Worm (Caenorhabditis elegans): ENCODE measurements around the gene epic-2.

epic-2 gene

ce11 chrIV:1745453-1746051, 25.0 kb downstream of the epic-2 start, which contains the start of the genes Y41D4A.6 and Y41D4A.4 (continued):
- peak; percentile 18; the same call in 1 of the 2 replicates for TF ChIP-seq set-16 (GFP tag; IDR thresholded peaks at IDR 0.05)
- TF ChIP-seq daf-19 (GFP tag; conservative IDR thresholded peaks at IDR 0.05): no peak
- TF ChIP-seq ztf-11 (tag; optimal IDR thresholded peaks at IDR 0.05): no peak
- no peak for TF ChIP-seq pqm-1 (tag; optimal IDR thresholded peaks at IDR 0.05)
- peak; percentile 75 for TF ChIP-seq dve-1 (tag; optimal IDR thresholded peaks at IDR 0.05; ENCODE audit: insufficient read depth)
- peak; percentile 64; the same call in 1 of the 2 replicates for TF ChIP-seq egl-43 (GFP tag; IDR thresholded peaks at IDR 0.05)
- TF ChIP-seq lim-7 (GFP tag; IDR thresholded peaks at IDR 0.05): 0 out of 2 replicates have a peak, but pooled peaks have one; percentile 48
- 0 out of 2 replicates have a peak, but pooled peaks have one; percentile 24 for TF ChIP-seq php-3 (GFP tag; IDR thresholded peaks at IDR 0.05)
- no peak for TF ChIP-seq zip-2 (tag; optimal IDR thresholded peaks at IDR 0.05)
- TF ChIP-seq nhr-6 (tag; optimal IDR thresholded peaks at IDR 0.05): peak; percentile 73
- TF ChIP-seq aha-1 (tag): peak; percentile 95
- peak; percentile 71 for TF ChIP-seq Y48G9A.11 (GFP tag; IDR thresholded peaks at IDR 0.05)
- TF ChIP-seq rbr-2 (tag; optimal IDR thresholded peaks at IDR 0.05): peak; percentile 87
- TF ChIP-seq mxl-2 (GFP tag; conservative IDR thresholded peaks at IDR 0.05): no peak
- no peak for TF ChIP-seq zip-11 (GFP tag; IDR thresholded peaks at IDR 0.05)
- no peak for TF ChIP-seq daf-16 (GFP tag; optimal IDR thresholded peaks at IDR 0.05)
- peak; percentile 19 for TF ChIP-seq daf-16 (tag; optimal IDR thresholded peaks at IDR 0.05)
- TF ChIP-seq nhr-77 (tag; optimal IDR thresholded peaks at IDR 0.05): peak; percentile 77
- TF ChIP-seq ceh-20 (GFP tag; IDR thresholded peaks at IDR 0.05): peak; percentile 69
- TF ChIP-seq nhr-102 (tag; optimal IDR thresholded peaks at IDR 0.05): peak; percentile 48
- TF ChIP-seq arid-1 (GFP tag; conservative IDR thresholded peaks at IDR 0.05): peak; percentile 61
- TF ChIP-seq madf-9 (GFP tag; conservative IDR thresholded peaks at IDR 0.05): peak; percentile 81
- TF ChIP-seq lin-39 (tag; optimal IDR thresholded peaks at IDR 0.05): no peak
- no peak for TF ChIP-seq lin-1 (GFP tag; IDR thresholded peaks at IDR 0.05)
- TF ChIP-seq fkh-10 (GFP tag; optimal IDR thresholded peaks at IDR 0.05): no peak
- peak; percentile 36 for TF ChIP-seq lir-3 (tag; optimal IDR thresholded peaks at IDR 0.05)
- TF ChIP-seq hlh-11 (tag; optimal IDR thresholded peaks at IDR 0.05): peak; percentile 78
- no peak for TF ChIP-seq jun-1 (tag; optimal IDR thresholded peaks at IDR 0.05)
- peak; percentile 96 for TF ChIP-seq mes-2 (tag; optimal IDR thresholded peaks at IDR 0.05; ENCODE audit: poor library complexity, severe bottlenecking)
- peak in 1 of 2 experiments; percentile 80 for TF ChIP-seq unc-62 (GFP tag; optimal IDR thresholded peaks at IDR 0.05 in 1 of 2)
- no peak for TF ChIP-seq unc-62 (tag; optimal IDR thresholded peaks at IDR 0.05)
- TF ChIP-seq vab-7 (GFP tag; IDR thresholded peaks at IDR 0.05): peak; percentile 87
- TF ChIP-seq pha-4 (GFP tag; IDR thresholded peaks at IDR 0.05): 0 out of 2 replicates have a peak, but pooled peaks have one; percentile 54
- peak; percentile 54 for TF ChIP-seq pha-4 (tag; optimal IDR thresholded peaks at IDR 0.05)
- TF ChIP-seq ZK337.2 (GFP tag; IDR thresholded peaks at IDR 0.05): peak; percentile 86
- TF ChIP-seq F10B5.3 (tag; optimal IDR thresholded peaks at IDR 0.05): no peak
- peak in 1 of 2 experiments; percentile 94 for TF ChIP-seq hif-1 (tag; optimal IDR thresholded peaks at IDR 0.05)
- TF ChIP-seq daf-12 (tag; optimal IDR thresholded peaks at IDR 0.05): no peak
- no peak for TF ChIP-seq ceh-62 (tag; optimal IDR thresholded peaks at IDR 0.05)
- peak; percentile 96 for TF ChIP-seq unc-130 (GFP tag; optimal IDR thresholded peaks at IDR 0.05)
- TF ChIP-seq unc-39 (tag; optimal IDR thresholded peaks at IDR 0.05): no peak
- no peak for TF ChIP-seq attf-4 (tag; optimal IDR thresholded peaks at IDR 0.05)
- TF ChIP-seq skn-1 (tag; optimal IDR thresholded peaks at IDR 0.05): no peak
- no peak for TF ChIP-seq nhr-111 (GFP tag; optimal IDR thresholded peaks at IDR 0.05)
- no peak for TF ChIP-seq Y105C5A.15 (GFP tag; IDR thresholded peaks at IDR 0.05)
- peak; percentile 43 for TF ChIP-seq spr-1 (tag; optimal IDR thresholded peaks at IDR 0.05)
- TF ChIP-seq nhr-10 (tag; optimal IDR thresholded peaks at IDR 0.05): no peak
- TF ChIP-seq tag-97 (GFP tag; IDR thresholded peaks at IDR 0.05): no peak
- peak; percentile 37 for TF ChIP-seq lin-15B (tag; optimal IDR thresholded peaks at IDR 0.05)
- no peak for TF ChIP-seq snpc-4 (tag; optimal IDR thresholded peaks at IDR 0.05)
- TF ChIP-seq gei-8 (GFP tag; optimal IDR thresholded peaks at IDR 0.05): no peak
- TF ChIP-seq ceh-44 (GFP tag; IDR thresholded peaks at IDR 0.05): peak; percentile 94

Data from whole organism, L4 larva.